Worm (Caenorhabditis elegans): ENCODE data around the gene rpb-2.

Gene rpb-2

ce11 chrIII:4986790-4987259 lies 47.5 kb downstream of the rpb-2 start, which contains the start of the genes C27F2.10 and wdr-60 (continued):
- TF ChIP-seq ttx-3 (tag; optimal IDR thresholded peaks at IDR 0.05) (no peak), ama-1 (optimal IDR thresholded peaks at IDR 0.05) (no peak), ref-2 (tag; optimal IDR thresholded peaks at IDR 0.05) (peak; percentile 18), sox-2 (GFP tag; IDR thresholded peaks at IDR 0.05) (no peak), mec-3 (tag; optimal IDR thresholded peaks at IDR 0.05; ENCODE audit: borderline replicate concordance) (peak; percentile 21), T23F11.4 (GFP tag; optimal IDR thresholded peaks at IDR 0.05) (no peak), sdc-2 (tag; optimal IDR thresholded peaks at IDR 0.05) (no peak)

ce11 chrIII:4987666-4988065 lies 48.3 kb downstream of the rpb-2 start:
- TF ChIP-seq tbx-7 (tag; optimal IDR thresholded peaks at IDR 0.05) (no peak), hlh-8 (tag; optimal IDR thresholded peaks at IDR 0.05) (no peak), hlh-13 (GFP tag; optimal IDR thresholded peaks at IDR 0.05) (no peak), ceh-22 (tag; optimal IDR thresholded peaks at IDR 0.05) (no peak), unc-86 (tag; optimal IDR thresholded peaks at IDR 0.05) (no peak), pqm-1 (tag; optimal IDR thresholded peaks at IDR 0.05) (no peak), lin-11 (tag; optimal IDR thresholded peaks at IDR 0.05) (no peak), F13H6.1 (tag; optimal IDR thresholded peaks at IDR 0.05) (no peak), eyg-1 (tag; optimal IDR thresholded peaks at IDR 0.05) (no peak), C08G9.2 (tag; optimal IDR thresholded peaks at IDR 0.05) (no peak), ceh-24 (tag; optimal IDR thresholded peaks at IDR 0.05) (no peak), ceh-48 (tag; optimal IDR thresholded peaks at IDR 0.05) (no peak), ahr-1 (tag; optimal IDR thresholded peaks at IDR 0.05) (no peak)
